Fruit fly (Drosophila melanogaster): ENCODE data around the gene Rh7.

Rh7 gene

dm6 chr3L:12115966-12116735 lies 59.1 kb downstream of the Rh7 start, which contains the start of gene vers:
TSS of gene vers (plus strand) at chr3L:12116101.
- TF ChIP-seq woc (GFP tag; optimal IDR thresholded peaks at IDR 0.05) (no peak), Rel (GFP tag; optimal IDR thresholded peaks at IDR 0.05) (no peak), Rel (tag; optimal IDR thresholded peaks at IDR 0.05) (peak; percentile 36), sage (GFP tag; optimal IDR thresholded peaks at IDR 0.05) (no peak), CG9705 (GFP tag; optimal IDR thresholded peaks at IDR 0.05) (no peak), Hnf4 (GFP tag; optimal IDR thresholded peaks at IDR 0.05) (peak; percentile 57), OdsH (GFP tag; optimal IDR thresholded peaks at IDR 0.05) (no peak), h (GFP tag; optimal IDR thresholded peaks at IDR 0.05) (peak; percentile 33), dmrt93B (GFP tag; optimal IDR thresholded peaks at IDR 0.05) (no peak), ey (GFP tag; optimal IDR thresholded peaks at IDR 0.05) (no peak), Sp1 (GFP tag; optimal IDR thresholded peaks at IDR 0.05) (no peak), foxo (GFP tag; optimal IDR thresholded peaks at IDR 0.05) (peak in 1 of 2 experiments; percentile 23), Abd-B (GFP tag; optimal IDR thresholded peaks at IDR 0.05) (no peak), HLH106 (tag; optimal IDR thresholded peaks at IDR 0.05) (peak; percentile 10), Jra (GFP tag; optimal IDR thresholded peaks at IDR 0.05) (peak; percentile 14), Hr78 (GFP tag; optimal IDR thresholded peaks at IDR 0.05) (no peak), GATAd (GFP tag; optimal IDR thresholded peaks at IDR 0.05) (no peak), Hr83 (GFP tag; optimal IDR thresholded peaks at IDR 0.05; ENCODE audit: poor library complexity, severe bottlenecking) (peak; percentile 45), jim (GFP tag; optimal IDR thresholded peaks at IDR 0.05) (no peak), brk (GFP tag; optimal IDR thresholded peaks at IDR 0.05) (peak; percentile 48)

dm6 chr3L:12115103-12115502 lies 60.2 kb downstream of the Rh7 start:
- TF ChIP-seq lola (GFP tag; optimal IDR thresholded peaks at IDR 0.05) (no peak), Sp1 (GFP tag; optimal IDR thresholded peaks at IDR 0.05) (peak; percentile 89), dsf (GFP tag; optimal IDR thresholded peaks at IDR 0.05; ENCODE audit: borderline replicate concordance) (peak; percentile 62), CG9705 (GFP tag; optimal IDR thresholded peaks at IDR 0.05) (peak; percentile 71), sv (GFP tag; optimal IDR thresholded peaks at IDR 0.05) (no peak), dmrt93B (GFP tag; optimal IDR thresholded peaks at IDR 0.05) (peak; percentile 79), dl (GFP tag; optimal IDR thresholded peaks at IDR 0.05; ENCODE audit: insufficient read depth in 1 of 2, partially characterized antibody in 2 of 2) (no peak), Hr83 (GFP tag; optimal IDR thresholded peaks at IDR 0.05; ENCODE audit: poor library complexity, severe bottlenecking) (no peak), br (GFP tag; optimal IDR thresholded peaks at IDR 0.05) (peak; percentile 94), HLH106 (tag; optimal IDR thresholded peaks at IDR 0.05) (peak; percentile 91), h (GFP tag; optimal IDR thresholded peaks at IDR 0.05) (peak; percentile 93), fru (GFP tag; optimal IDR thresholded peaks at IDR 0.05) (peak; percentile 94), CG32264 (GFP tag; optimal IDR thresholded peaks at IDR 0.05) (peak; percentile 82), rgr (GFP tag; optimal IDR thresholded peaks at IDR 0.05) (peak; percentile 91), Jra (GFP tag; optimal IDR thresholded peaks at IDR 0.05) (peak; percentile 78), Mio (GFP tag; optimal IDR thresholded peaks at IDR 0.05) (peak; percentile 22), OdsH (GFP tag; optimal IDR thresholded peaks at IDR 0.05) (peak; percentile 93), Rel (GFP tag; optimal IDR thresholded peaks at IDR 0.05) (peak; percentile 96), Rel (tag; optimal IDR thresholded peaks at IDR 0.05) (peak; percentile 58), jim (GFP tag; optimal IDR thresholded peaks at IDR 0.05) (no peak), Abd-B (GFP tag; optimal IDR thresholded peaks at IDR 0.05) (no peak), Dif (GFP tag; optimal IDR thresholded peaks at IDR 0.05; ENCODE audit: partially characterized antibody) (no peak), foxo (GFP tag; optimal IDR thresholded peaks at IDR 0.05) (peak; percentile 46 to 93), usp (GFP tag; optimal IDR thresholded peaks at IDR 0.05) (no peak), Dfd (GFP tag; optimal IDR thresholded peaks at IDR 0.05) (no peak), sage (GFP tag; optimal IDR thresholded peaks at IDR 0.05) (peak; percentile 89), tai (GFP tag; optimal IDR thresholded peaks at IDR 0.05) (no peak), Hr78 (GFP tag; optimal IDR thresholded peaks at IDR 0.05) (no peak), Vsx2 (GFP tag; optimal IDR thresholded peaks at IDR 0.05; ENCODE audit: partially characterized antibody) (no peak), ey (GFP tag; optimal IDR thresholded peaks at IDR 0.05) (peak; percentile 93), brk (GFP tag; optimal IDR thresholded peaks at IDR 0.05) (peak; percentile 86), Hnf4 (GFP tag; optimal IDR thresholded peaks at IDR 0.05) (peak; percentile 84), psq (GFP tag; optimal IDR thresholded peaks at IDR 0.05) (peak; percentile 90), Myc (optimal IDR thresholded peaks at IDR 0.05) (no peak), woc (GFP tag; optimal IDR thresholded peaks at IDR 0.05) (peak; percentile 89), pan (optimal IDR thresholded peaks at IDR 0.05) (no peak), CrebA (GFP tag; optimal IDR thresholded peaks at IDR 0.05; ENCODE audit: borderline replicate concordance) (no peak), GATAd (GFP tag; optimal IDR thresholded peaks at IDR 0.05) (no peak), N (GFP tag; optimal IDR thresholded peaks at IDR 0.05) (no peak)
